Fruit fly (Drosophila melanogaster): Measurements from ENCODE around the gene robo2.

robo2 gene

DNA sequence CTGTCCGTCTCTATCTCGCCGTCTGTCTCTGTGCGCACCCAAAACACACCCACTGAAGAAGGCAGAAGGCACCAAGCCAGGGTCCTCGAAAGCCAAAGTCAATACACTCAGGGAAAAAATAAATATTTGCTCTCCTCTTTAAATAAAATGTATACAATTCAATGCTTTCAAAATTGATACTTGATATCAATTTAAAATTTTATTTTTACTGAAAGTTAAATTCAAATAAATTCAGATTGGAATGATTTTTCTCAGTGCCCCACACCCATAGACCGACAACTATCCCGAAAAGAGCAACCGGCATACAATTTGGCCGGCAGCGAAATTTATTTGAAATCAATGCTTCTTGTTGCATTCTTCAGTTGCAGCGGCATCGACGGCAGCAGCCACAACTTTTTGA lies 36.6 kb upstream of the robo2 start (continued):
- TF ChIP-seq prd (optimal IDR thresholded peaks at IDR 0.05) = no peak
- peak; percentile 82; the same call in 2 of the 3 replicates for TF ChIP-seq prd (GFP tag; IDR thresholded peaks at IDR 0.05)
- peak; percentile 52 for TF ChIP-seq CG7271 (tag; optimal IDR thresholded peaks at IDR 0.05)
- TF ChIP-seq CG1233 (GFP tag; optimal IDR thresholded peaks at IDR 0.05) = no peak
- peak; percentile 28 to 33 for TF ChIP-seq bsh (GFP tag; optimal IDR thresholded peaks at IDR 0.05)

dm6 chr2L:1456305-1456704 lies 36.1 kb upstream of the robo2 start:
- no peak for TF ChIP-seq CG17802 (tag; optimal IDR thresholded peaks at IDR 0.05)
- TF ChIP-seq cato (GFP tag; optimal IDR thresholded peaks at IDR 0.05; ENCODE audit: borderline replicate concordance) = no peak
- TF ChIP-seq Blimp-1 (GFP tag; optimal IDR thresholded peaks at IDR 0.05) = peak; percentile 82
- peak; percentile 75; the same call in 2 of the 3 replicates for TF ChIP-seq otp (GFP tag; IDR thresholded peaks at IDR 0.05)
- no peak for TF ChIP-seq CG10209 (GFP tag; optimal IDR thresholded peaks at IDR 0.05)
- no peak for TF ChIP-seq rib (GFP tag; IDR thresholded peaks at IDR 0.05)
- peak; percentile 46 for TF ChIP-seq nerfin-1 (tag; optimal IDR thresholded peaks at IDR 0.05)
- TF ChIP-seq Drgx (GFP tag; IDR thresholded peaks at IDR 0.05) = 0 out of 2 replicates have a peak, but pooled peaks have one; percentile 43
- no peak for TF ChIP-seq CG10147 (GFP tag; optimal IDR thresholded peaks at IDR 0.05)
- peak; percentile 86; the same call in 1 of the 2 replicates for TF ChIP-seq chm (GFP tag; IDR thresholded peaks at IDR 0.05)
- TF ChIP-seq bbx (GFP tag; IDR thresholded peaks at IDR 0.05; ENCODE audit: partially characterized antibody) = no peak
- TF ChIP-seq Awh (GFP tag; IDR thresholded peaks at IDR 0.05) = peak; percentile 69; the same call in 1 of the 2 replicates
- TF ChIP-seq gsb-n (tag; optimal IDR thresholded peaks at IDR 0.05) = peak; percentile 64
- no peak for TF ChIP-seq CG17912 (GFP tag; optimal IDR thresholded peaks at IDR 0.05)
- TF ChIP-seq dmrt11E (tag; optimal IDR thresholded peaks at IDR 0.05) = peak; percentile 91
- peak in 1 of 2 experiments; percentile 21 for TF ChIP-seq eve (GFP tag; optimal IDR thresholded peaks at IDR 0.05)
- TF ChIP-seq CG16813 (GFP tag; IDR thresholded peaks at IDR 0.05; ENCODE audit: partially characterized antibody) = no peak
- no peak for TF ChIP-seq CG8478 (optimal IDR thresholded peaks at IDR 0.05)
- peak; percentile 17; the same call in 1 of the 3 replicates for TF ChIP-seq ase (GFP tag; IDR thresholded peaks at IDR 0.05)
- no peak for TF ChIP-seq CG3407 (GFP tag; optimal IDR thresholded peaks at IDR 0.05)
- TF ChIP-seq fd102C (GFP tag; optimal IDR thresholded peaks at IDR 0.05) = no peak
- TF ChIP-seq emc (GFP tag; optimal IDR thresholded peaks at IDR 0.05) = no peak
- TF ChIP-seq kni (GFP tag; optimal IDR thresholded peaks at IDR 0.05) = no peak
- peak; percentile 16 for TF ChIP-seq CG7271 (tag; optimal IDR thresholded peaks at IDR 0.05)
- TF ChIP-seq CG4404 (GFP tag; IDR thresholded peaks at IDR 0.05) = peak; percentile 78
- TF ChIP-seq dysf (GFP tag; IDR thresholded peaks at IDR 0.05) = 0 out of 3 replicates have a peak, but pooled peaks have one; percentile 20
- peak; percentile 16 for TF ChIP-seq Asciz (GFP tag; optimal IDR thresholded peaks at IDR 0.05)
- no peak for TF ChIP-seq CG11398 (GFP tag; optimal IDR thresholded peaks at IDR 0.05)
- TF ChIP-seq CG13424 (tag; optimal IDR thresholded peaks at IDR 0.05) = peak; percentile 31
- no peak for TF ChIP-seq aop (GFP tag; IDR thresholded peaks at IDR 0.05)
- TF ChIP-seq pho (GFP tag; optimal IDR thresholded peaks at IDR 0.05) = no peak
- no peak for TF ChIP-seq CG34422 (GFP tag; IDR thresholded peaks at IDR 0.05)
- TF ChIP-seq so (GFP tag; IDR thresholded peaks at IDR 0.05) = no peak
- TF ChIP-seq ash1 (GFP tag; optimal IDR thresholded peaks at IDR 0.05) = no peak
- TF ChIP-seq wor (GFP tag; IDR thresholded peaks at IDR 0.05) = peak; percentile 14; the same call in 1 of the 2 replicates
- peak; percentile 70 for TF ChIP-seq CG33557 (GFP tag; optimal IDR thresholded peaks at IDR 0.05)
- no peak for TF ChIP-seq CG8290 (GFP tag; optimal IDR thresholded peaks at IDR 0.05)
- TF ChIP-seq CG8290 (tag; optimal IDR thresholded peaks at IDR 0.05) = no peak
- no peak for TF ChIP-seq prd (optimal IDR thresholded peaks at IDR 0.05)
- TF ChIP-seq prd (GFP tag; IDR thresholded peaks at IDR 0.05) = peak; percentile 80
- TF ChIP-seq CG30431 (GFP tag; optimal IDR thresholded peaks at IDR 0.05) = peak; percentile 20
- no peak for TF ChIP-seq klu (GFP tag; IDR thresholded peaks at IDR 0.05)
- peak; percentile 60 for TF ChIP-seq tap (tag; optimal IDR thresholded peaks at IDR 0.05)
- TF ChIP-seq CG10979 (tag; optimal IDR thresholded peaks at IDR 0.05) = peak; percentile 85
- TF ChIP-seq slou (GFP tag; optimal IDR thresholded peaks at IDR 0.05) = no peak
- TF ChIP-seq CG3163 (GFP tag; optimal IDR thresholded peaks at IDR 0.05) = no peak
- 0 out of 2 replicates have a peak, but pooled peaks have one; percentile 36 for TF ChIP-seq HLH3B (GFP tag; IDR thresholded peaks at IDR 0.05)
